Worm (Caenorhabditis elegans) whole organism, L4 larva: ENCODE data around the gene R07E3.6.

ENCODE experiments used
- ama-1 ChIP-seq: fragments of 150-350 bp; optimal IDR thresholded peaks from 2 replicates; lab custom pipeline; 2014; ENCODE audit warnings: inconsistent platforms, mixed read lengths
- ceh-82 ChIP-seq: sonication (generic microtip); optimal IDR thresholded peaks from 2 replicates; lab custom pipeline; 2017; ENCODE audit warnings: missing biosample characterization, missing genetic modification characterization
- daf-16 ChIP-seq, 3 experiments: sonication (generic microtip); optimal IDR thresholded peaks; 2 replicates each; lab custom pipeline; 2016 to 2017; ENCODE audit warnings: missing genetic modification characterization in 3 of 3, missing genetic modification reagents in 3 of 3, mild to moderate bottlenecking in 2 of 3, missing compliant biosample characterization in 2 of 3, missing biosample characterization in 1 of 3, moderate library complexity in 1 of 3
- dmd-9 ChIP-seq: fragments of 200-800 bp; sonication (Bioruptor generic); IDR thresholded peaks from 2 replicates; pipeline ENCODE4 v1.3.6; 2022; ENCODE audit warnings: missing genetic modification reagents, missing genetic modification characterization, missing compliant biosample characterization
- egl-27 ChIP-seq: sonication (generic microtip); optimal IDR thresholded peaks from 3 replicates; lab custom pipeline; 2017; ENCODE audit warnings: missing biosample characterization, missing genetic modification reagents, missing genetic modification characterization
- mxl-3 ChIP-seq: fragments of 200-800 bp; sonication (Bioruptor generic); optimal IDR thresholded peaks from 2 replicates; lab custom pipeline; 2018; ENCODE audit warnings: mild to moderate bottlenecking, missing genetic modification characterization, missing compliant biosample characterization
- pha-4 ChIP-seq, 2 experiments: fragments of 150-350 bp in 1 of 2; fragments of 200-800 bp in 1 of 2; sonication (Bioruptor generic) in 1 of 2; IDR thresholded peaks in 1 of 2; optimal IDR thresholded peaks in 1 of 2; 2 replicates each; pipeline versions ENCODE4 v1.3.6 to Lab custom; 2014 to 2022; ENCODE audit warnings: missing genetic modification characterization in 2 of 2, missing genetic modification reagents in 2 of 2, missing biosample characterization in 1 of 2, missing compliant biosample characterization in 1 of 2
- zag-1 ChIP-seq: fragments of 150-350 bp; optimal IDR thresholded peaks from 2 replicates; lab custom pipeline; 2014; ENCODE audit warnings: missing biosample characterization, missing genetic modification characterization
- ztf-11 ChIP-seq: fragments of 150-350 bp; optimal IDR thresholded peaks from 2 replicates; lab custom pipeline; 2014; ENCODE audit warnings: missing biosample characterization, missing genetic modification characterization

ce11 chrX:10340986-10341385 lies 23.5 kb downstream of the R07E3.6 start, which contains the start of gene R07E3.1:
- no peak for TF ChIP-seq ama-1 (lab: Kevin White, UChicago)
- no peak for TF ChIP-seq egl-27
- TF ChIP-seq dmd-9 (GFP tag; lab: Robert Waterston, UW): no peak
- no peak for TF ChIP-seq daf-16 (GFP tag; optimal IDR thresholded peaks at IDR 0.05; lab: Kevin White, UChicago)
- TF ChIP-seq daf-16 (tag; optimal IDR thresholded peaks at IDR 0.05; lab: Kevin White, UChicago): peak; percentile 88
- no peak for TF ChIP-seq ztf-11
- no peak for TF ChIP-seq mxl-3
- no peak for TF ChIP-seq pha-4 (GFP tag; IDR thresholded peaks at IDR 0.05; lab: Robert Waterston, UW)
- TF ChIP-seq pha-4 (tag; optimal IDR thresholded peaks at IDR 0.05; lab: Kevin White, UChicago): no peak
- TF ChIP-seq ceh-82 (tag; lab: Kevin White, UChicago): no peak
- TF ChIP-seq zag-1 (tag; lab: Kevin White, UChicago): no peak
